Worm (Caenorhabditis elegans) whole organism, early embryonic: ENCODE results near the gene ZK666.1.

Experiments used
- B0310.2 ChIP-seq: sonication (generic microtip); optimal IDR thresholded peaks from 2 replicates; lab custom pipeline; 2016; ENCODE audit warnings: mild to moderate bottlenecking, missing genetic modification characterization, missing compliant biosample characterization
- F13C5.2 ChIP-seq: sonication (generic microtip); optimal IDR thresholded peaks from 2 replicates; lab custom pipeline; 2017; ENCODE audit warnings: mild to moderate bottlenecking, missing genetic modification characterization, inconsistent platforms, missing compliant biosample characterization
- aly-1 ChIP-seq: sonication (generic microtip); optimal IDR thresholded peaks from 2 replicates; lab custom pipeline; 2016; ENCODE audit warnings: missing genetic modification characterization, missing compliant biosample characterization
- ama-1 ChIP-seq: fragments of 150-350 bp; optimal IDR thresholded peaks from 2 replicates; lab custom pipeline; 2014
- ceh-13 ChIP-seq: fragments of 200-800 bp; sonication (Bioruptor generic); optimal IDR thresholded peaks from 2 replicates; lab custom pipeline; 2018; ENCODE audit warnings: mild to moderate bottlenecking, missing genetic modification characterization, missing compliant biosample characterization
- ceh-36 ChIP-seq: sonication (generic microtip); optimal IDR thresholded peaks from 2 replicates; lab custom pipeline; 2016; ENCODE audit warnings: missing genetic modification characterization, inconsistent platforms, missing compliant biosample characterization
- ets-7 ChIP-seq: sonication (generic microtip); optimal IDR thresholded peaks from 2 replicates; lab custom pipeline; 2016; ENCODE audit warnings: missing genotype, missing genetic modification characterization, missing compliant biosample characterization
- flt-1 ChIP-seq: fragments of 200-800 bp; sonication (Bioruptor generic); IDR thresholded peaks from 2 replicates; pipeline ENCODE4 v1.3.6; 2022; ENCODE audit warnings: missing genetic modification characterization, missing compliant biosample characterization
- hmbx-1 ChIP-seq: sonication (generic microtip); optimal IDR thresholded peaks from 2 replicates; lab custom pipeline; 2016; ENCODE audit warnings: mild to moderate bottlenecking, missing genetic modification characterization, missing compliant biosample characterization
- hmg-4 ChIP-seq: fragments of 200-800 bp; sonication (Bioruptor generic); optimal IDR thresholded peaks from 2 replicates; lab custom pipeline; 2018; ENCODE audit warnings: mild to moderate bottlenecking, missing genetic modification characterization, missing compliant biosample characterization
- hnd-1 ChIP-seq: sonication (generic microtip); optimal IDR thresholded peaks from 2 replicates; lab custom pipeline; 2016; ENCODE audit warnings: missing genetic modification characterization, missing compliant biosample characterization
- pes-1 ChIP-seq: fragments of 200-800 bp; sonication (Bioruptor generic); IDR thresholded peaks from 2 replicates; pipeline ENCODE4 v1.3.6; 2022; ENCODE audit warnings: missing genetic modification reagents, missing genetic modification characterization, missing compliant biosample characterization
- scrt-1 ChIP-seq: fragments of 200-800 bp; sonication (Bioruptor generic); IDR thresholded peaks from 2 replicates; pipeline ENCODE4 v1.3.6; 2022; ENCODE audit warnings: missing genetic modification characterization, missing compliant biosample characterization
- sea-1 ChIP-seq: fragments of 200-800 bp; sonication (Bioruptor generic); conservative IDR thresholded peaks from 2 replicates; pipeline ENCODE4 v1.3.6; 2022; ENCODE audit warnings: missing genetic modification characterization, missing compliant biosample characterization
- tbx-11 ChIP-seq: fragments of 200-800 bp; sonication (Bioruptor generic); IDR thresholded peaks from 2 replicates; pipeline ENCODE4 v1.3.6; 2022; ENCODE audit warnings: missing genetic modification characterization, missing compliant biosample characterization
- tbx-37 ChIP-seq: fragments of 200-800 bp; sonication (Bioruptor generic); conservative IDR thresholded peaks from 2 replicates; pipeline ENCODE4 v1.3.6; 2022; ENCODE audit warnings: missing genetic modification reagents, missing genetic modification characterization, missing compliant biosample characterization
- tra-4 ChIP-seq: sonication (generic microtip); optimal IDR thresholded peaks from 2 replicates; lab custom pipeline; 2017; ENCODE audit warnings: missing genetic modification characterization, missing compliant biosample characterization

The ZK666.1 gene

DNA sequence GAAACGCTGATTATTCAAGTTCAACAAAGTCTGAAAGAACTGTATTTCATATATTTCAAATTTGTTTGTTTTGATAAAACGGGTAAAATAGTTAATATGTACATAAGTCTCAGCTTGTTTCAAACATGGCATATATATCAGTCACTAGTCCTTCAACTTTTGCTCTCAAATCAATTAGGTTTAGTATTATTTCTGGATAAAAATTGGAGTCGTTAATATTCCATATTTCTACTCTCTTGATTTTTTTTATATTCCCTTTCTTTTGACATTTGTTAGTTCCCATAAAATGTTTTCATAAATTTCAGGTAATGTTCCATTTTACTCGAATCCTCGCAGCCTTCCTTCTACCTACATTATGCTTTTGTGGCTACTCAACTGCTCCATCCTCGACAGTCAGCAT lies 35.3 kb downstream of the ZK666.1 start, which contains the start of gene cut-4:
TSS of gene cut-4 (plus strand) at position 301 of the 400 bp plus-strand sequence.
- TF ChIP-seq aly-1 (tag; lab: Kevin White, UChicago) (no peak), hmbx-1 (tag; lab: Kevin White, UChicago) (no peak), tra-4 (tag; lab: Kevin White, UChicago) (no peak), tbx-37 (GFP tag; lab: Robert Waterston, UW) (no peak), flt-1 (GFP tag; lab: Robert Waterston, UW) (no peak), hmg-4 (GFP tag; lab: Kevin White, UChicago) (no peak), sea-1 (GFP tag; lab: Robert Waterston, UW) (no peak), ama-1 (lab: Kevin White, UChicago) (no peak), ceh-36 (tag; lab: Kevin White, UChicago) (no peak), ets-7 (tag; lab: Kevin White, UChicago) (no peak), B0310.2 (tag; lab: Kevin White, UChicago) (no peak), tbx-11 (GFP tag; lab: Robert Waterston, UW) (no peak), scrt-1 (GFP tag; lab: Robert Waterston, UW) (no peak), pes-1 (GFP tag; lab: Robert Waterston, UW) (no peak), ceh-13 (GFP tag; lab: Kevin White, UChicago) (no peak), F13C5.2 (no peak), hnd-1 (tag; lab: Kevin White, UChicago) (no peak)

- TF ChIP-seq scrt-1 (GFP tag; lab: Robert Waterston, UW), result no peak
- no peak for TF ChIP-seq aly-1 (tag; lab: Kevin White, UChicago)
- TF ChIP-seq ama-1 (lab: Kevin White, UChicago), result no peak
- no peak for TF ChIP-seq B0310.2 (tag; lab: Kevin White, UChicago)
- TF ChIP-seq ets-7 (tag; lab: Kevin White, UChicago), result no peak
- TF ChIP-seq ceh-13 (GFP tag; lab: Kevin White, UChicago), result no peak
- TF ChIP-seq pes-1 (GFP tag; lab: Robert Waterston, UW), result no peak
- TF ChIP-seq F13C5.2, result no peak
- no peak for TF ChIP-seq tbx-11 (GFP tag; lab: Robert Waterston, UW)
- TF ChIP-seq ceh-36 (tag; lab: Kevin White, UChicago), result no peak
- no peak for TF ChIP-seq sea-1 (GFP tag; lab: Robert Waterston, UW)
- no peak for TF ChIP-seq tbx-37 (GFP tag; lab: Robert Waterston, UW)
- no peak for TF ChIP-seq hmg-4 (GFP tag; lab: Kevin White, UChicago)
- no peak for TF ChIP-seq hmbx-1 (tag; lab: Kevin White, UChicago)
These were observed 49.2 kb downstream of the ZK666.1 start, which contains the start of gene frpr-21 for ce11 chrII:10421941-10422340. Gene frpr-21, minus strand, starts transcription at chrII:10422041.
